Fruit fly (Drosophila melanogaster): ENCODE data around the gene CG3544.

DNA sequence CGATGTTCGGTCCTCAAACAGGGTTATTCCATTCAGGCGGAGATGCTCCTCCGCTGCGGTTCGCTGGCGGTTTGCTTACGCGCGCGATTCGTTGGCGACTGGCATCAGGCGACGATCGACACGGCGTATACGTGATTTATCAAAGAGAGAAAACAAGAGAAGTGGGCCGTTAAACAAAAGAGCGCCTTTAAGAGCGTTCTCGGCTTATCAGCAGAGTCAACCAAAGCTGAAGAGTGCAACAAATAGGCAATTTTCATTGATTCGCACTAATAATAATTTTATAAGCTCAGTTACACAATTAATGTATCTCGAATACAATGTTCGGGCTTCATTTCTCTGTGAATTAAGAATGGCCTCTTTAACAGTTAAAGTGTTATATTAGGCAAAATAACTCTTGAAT, 6.6 kb downstream of the CG3544 start, which contains the start of gene Pkg21D:
- TF ChIP-seq EcR (GFP tag; optimal IDR thresholded peaks at IDR 0.05) (no peak), Dll (optimal IDR thresholded peaks at IDR 0.05) (no peak), psq (optimal IDR thresholded peaks at IDR 0.05) (no peak)
